Worm (Caenorhabditis elegans) whole organism, L1 larva: Measurements from ENCODE around the gene ger-1.
A peak's percentile ranks its signal among the peaks of the same experiment; 100 is the strongest.

Experiments used
- C04F5.9 ChIP-seq: sonication (generic microtip); optimal IDR thresholded peaks from 2 replicates; lab custom pipeline; 2016; ENCODE audit warnings: missing genetic modification characterization, missing compliant biosample characterization
- C16A3.4 ChIP-seq: fragments of 150-350 bp; optimal IDR thresholded peaks from 2 replicates; lab custom pipeline; 2014; ENCODE audit warnings: missing biosample characterization, missing genetic modification characterization
- Y116A8C.19 ChIP-seq: sonication (generic microtip); optimal IDR thresholded peaks from 2 replicates; lab custom pipeline; 2016; ENCODE audit warnings: missing compliant biosample characterization, missing genetic modification characterization, borderline replicate concordance
- aha-1 ChIP-seq: fragments of 150-350 bp; optimal IDR thresholded peaks from 2 replicates; lab custom pipeline; 2014; ENCODE audit warnings: missing biosample characterization, missing genetic modification characterization
- aly-2 ChIP-seq: fragments of 150-350 bp; optimal IDR thresholded peaks from 2 replicates; lab custom pipeline; 2014; ENCODE audit warnings: missing biosample characterization, missing genetic modification characterization
- ceh-88 ChIP-seq: fragments of 200-800 bp; sonication (Bioruptor generic); IDR thresholded peaks from 2 replicates; pipeline ENCODE4 v1.3.6; 2022; ENCODE audit warnings: missing genetic modification characterization, missing compliant biosample characterization
- ces-1 ChIP-seq: fragments of 150-350 bp; optimal IDR thresholded peaks from 2 replicates; lab custom pipeline; 2014; ENCODE audit warnings: missing biosample characterization, missing genetic modification reagents, missing genetic modification characterization
- dpl-1 ChIP-seq, 3 experiments: fragments of 150-350 bp in 2 of 3; sonication (generic microtip) in 1 of 3; optimal IDR thresholded peaks; 2 replicates each; lab custom pipeline; 2014 to 2017; ENCODE audit warnings: missing biosample characterization in 3 of 3, missing genetic modification characterization in 3 of 3, missing genetic modification reagents in 3 of 3
- egl-27 ChIP-seq, 2 experiments: fragments of 150-350 bp in 1 of 2; sonication (generic microtip); optimal IDR thresholded peaks; 3 replicates each; lab custom pipeline; 2017 to 2018; ENCODE audit warnings: missing biosample characterization in 2 of 2, missing genetic modification characterization in 2 of 2, missing genetic modification reagents in 2 of 2
- fkh-8 ChIP-seq: sonication (generic microtip); optimal IDR thresholded peaks from 2 replicates; lab custom pipeline; 2016; ENCODE audit warnings: mild to moderate bottlenecking, missing genetic modification characterization, missing compliant biosample characterization
- fos-1 ChIP-seq: fragments of 150-350 bp; optimal IDR thresholded peaks from 2 replicates; lab custom pipeline; 2014; ENCODE audit warnings: missing biosample characterization, missing genetic modification characterization
- hlh-4 ChIP-seq: sonication (generic microtip); optimal IDR thresholded peaks from 2 replicates; lab custom pipeline; 2016; ENCODE audit warnings: mild to moderate bottlenecking, missing genetic modification characterization, missing compliant biosample characterization
- hpl-2 ChIP-seq: fragments of 150-350 bp; optimal IDR thresholded peaks from 2 replicates; lab custom pipeline; 2014; ENCODE audit warnings: missing biosample characterization, missing genetic modification reagents, missing genetic modification characterization
- lin-14 ChIP-seq: fragments of 200-800 bp; sonication (Bioruptor generic); optimal IDR thresholded peaks from 2 replicates; lab custom pipeline; 2018; ENCODE audit warnings: mild to moderate bottlenecking, missing genetic modification characterization, moderate library complexity, missing compliant biosample characterization
- lin-35 ChIP-seq, 2 experiments: fragments of 150-350 bp; optimal IDR thresholded peaks; 2 replicates each; lab custom pipeline; 2014; ENCODE audit warnings: missing biosample characterization in 2 of 2, missing genetic modification characterization in 2 of 2, missing genetic modification reagents in 2 of 2
- lin-39 ChIP-seq: fragments of 150-350 bp; optimal IDR thresholded peaks from 2 replicates; lab custom pipeline; 2014; ENCODE audit warnings: missing biosample characterization, missing genetic modification reagents, missing genetic modification characterization
- lir-3 ChIP-seq: sonication (generic microtip); optimal IDR thresholded peaks from 2 replicates; lab custom pipeline; 2016; ENCODE audit warnings: mild to moderate bottlenecking, missing genetic modification characterization, moderate library complexity, missing compliant biosample characterization; ENCODE audit not compliant: poor library complexity
- lsy-2 ChIP-seq, 2 experiments: fragments of 150-350 bp; optimal IDR thresholded peaks; 2 replicates each; lab custom pipeline; 2014; ENCODE audit warnings: missing biosample characterization in 2 of 2, missing genetic modification characterization in 2 of 2
- mep-1 ChIP-seq: fragments of 150-350 bp; optimal IDR thresholded peaks from 2 replicates; lab custom pipeline; 2014; ENCODE audit warnings: missing biosample characterization, missing genetic modification characterization
- nhr-11 ChIP-seq: fragments of 150-350 bp; optimal IDR thresholded peaks from 2 replicates; lab custom pipeline; 2014; ENCODE audit warnings: missing biosample characterization, missing genetic modification characterization
- nhr-12 ChIP-seq: sonication (generic microtip); optimal IDR thresholded peaks from 2 replicates; lab custom pipeline; 2017; ENCODE audit warnings: missing biosample characterization, missing genetic modification characterization
- nhr-20 ChIP-seq: sonication (generic microtip); optimal IDR thresholded peaks from 2 replicates; lab custom pipeline; 2016; ENCODE audit warnings: mild to moderate bottlenecking, missing genetic modification characterization, missing compliant biosample characterization
- nhr-47 ChIP-seq: sonication (generic microtip); optimal IDR thresholded peaks from 2 replicates; lab custom pipeline; 2016; ENCODE audit warnings: mild to moderate bottlenecking, missing genetic modification characterization, moderate library complexity, missing compliant biosample characterization
- nhr-71 ChIP-seq: sonication (generic microtip); optimal IDR thresholded peaks from 2 replicates; lab custom pipeline; 2016; ENCODE audit warnings: mild to moderate bottlenecking, missing genetic modification characterization, moderate library complexity, missing compliant biosample characterization
- nhr-76 ChIP-seq: sonication (generic microtip); optimal IDR thresholded peaks from 2 replicates; lab custom pipeline; 2017; ENCODE audit warnings: missing biosample characterization, missing genetic modification characterization
- nhr-77 ChIP-seq: fragments of 150-350 bp; optimal IDR thresholded peaks from 2 replicates; lab custom pipeline; 2014; ENCODE audit warnings: missing biosample characterization, missing genetic modification characterization
- nhr-85 ChIP-seq: sonication (generic microtip); peaks from one replicate; lab custom pipeline; 2016; ENCODE audit warnings: missing genetic modification characterization, inconsistent platforms, missing compliant biosample characterization
- pax-3 ChIP-seq: fragments of 200-800 bp; sonication (Bioruptor generic); optimal IDR thresholded peaks from 2 replicates; lab custom pipeline; 2018; ENCODE audit warnings: mild to moderate bottlenecking, missing genetic modification characterization, moderate library complexity, missing compliant biosample characterization
- sup-37 ChIP-seq: fragments of 200-800 bp; sonication (Bioruptor generic); optimal IDR thresholded peaks from 2 replicates; lab custom pipeline; 2018; ENCODE audit warnings: mild to moderate bottlenecking, missing genetic modification characterization, missing compliant biosample characterization
- swsn-7 ChIP-seq: sonication (generic microtip); optimal IDR thresholded peaks from 2 replicates; lab custom pipeline; 2016; ENCODE audit warnings: missing genetic modification characterization, missing compliant biosample characterization
- tbx-2 ChIP-seq: sonication (generic microtip); optimal IDR thresholded peaks from 2 replicates; lab custom pipeline; 2016; ENCODE audit warnings: missing genetic modification characterization, missing compliant biosample characterization
- tlp-1 ChIP-seq: fragments of 150-350 bp; optimal IDR thresholded peaks from 2 replicates; lab custom pipeline; 2014; ENCODE audit warnings: missing biosample characterization, missing genetic modification characterization
- unc-30 ChIP-seq: sonication (generic microtip); optimal IDR thresholded peaks from 2 replicates; lab custom pipeline; 2017; ENCODE audit warnings: missing biosample characterization, missing genetic modification characterization
- unc-98 ChIP-seq: fragments of 200-800 bp; sonication (Bioruptor generic); IDR thresholded peaks from 2 replicates; pipeline ENCODE4 v1.3.6; 2022; ENCODE audit warnings: missing genetic modification characterization, missing compliant biosample characterization
- vab-15 ChIP-seq: sonication (generic microtip); optimal IDR thresholded peaks from 2 replicates; lab custom pipeline; 2017; ENCODE audit warnings: missing genotype, mild to moderate bottlenecking, missing genetic modification characterization, missing compliant biosample characterization
- xbp-1 ChIP-seq: sonication (generic microtip); optimal IDR thresholded peaks from 2 replicates; lab custom pipeline; 2016; ENCODE audit warnings: missing genetic modification characterization, missing compliant biosample characterization
- zag-1 ChIP-seq: fragments of 150-350 bp; optimal IDR thresholded peaks from 2 replicates; lab custom pipeline; 2014; ENCODE audit warnings: missing biosample characterization, missing genetic modification characterization
- zip-4 ChIP-seq: fragments of 200-800 bp; sonication (Bioruptor generic); optimal IDR thresholded peaks from 2 replicates; lab custom pipeline; 2018; ENCODE audit warnings: mild to moderate bottlenecking, missing genetic modification characterization, moderate library complexity, missing compliant biosample characterization

ger-1 gene

DNA sequence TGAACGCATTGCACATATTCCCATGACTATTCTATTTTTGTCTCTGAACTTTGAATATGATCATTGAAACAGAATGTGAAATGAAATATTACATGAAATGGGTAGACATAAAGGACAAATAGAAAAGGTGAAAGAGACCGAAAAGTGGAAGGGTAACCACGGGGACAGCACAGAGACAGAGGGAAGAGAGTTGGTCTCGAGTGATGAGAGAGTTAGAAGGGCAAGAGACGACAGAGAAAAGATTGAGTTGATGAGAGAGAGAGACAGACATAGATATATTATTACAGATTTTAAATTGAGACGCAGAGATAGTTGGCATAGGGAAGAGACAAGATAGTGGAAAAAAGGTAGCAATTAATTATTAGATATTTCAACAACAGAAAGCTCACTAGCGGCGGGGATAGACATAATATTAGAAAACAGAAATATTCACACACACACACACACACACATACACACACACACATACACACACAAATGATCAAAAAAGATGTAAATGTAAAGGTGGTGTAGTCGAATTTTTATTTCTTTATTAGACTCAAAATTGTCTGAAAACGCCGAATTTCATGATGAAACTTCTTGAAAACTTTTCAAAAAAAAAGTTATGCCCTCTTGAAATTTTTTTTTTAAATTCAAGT lies 49.5 kb upstream of the ger-1 start (continued):
- peak; percentile 53 for TF ChIP-seq pax-3 (tag; lab: Kevin White, UChicago)
- peak; percentile 86 for TF ChIP-seq fkh-8 (tag; lab: Kevin White, UChicago)
- TF ChIP-seq nhr-12 (tag; lab: Kevin White, UChicago): no peak
- TF ChIP-seq lin-35 (GFP tag; optimal IDR thresholded peaks at IDR 0.05; lab: Kevin White, UChicago): peak; percentile 44 to 73
- peak; percentile 72 for TF ChIP-seq C16A3.4
- no peak for TF ChIP-seq zip-4 (GFP tag; lab: Kevin White, UChicago)
- no peak for TF ChIP-seq unc-30 (tag; lab: Kevin White, UChicago)
- no peak for TF ChIP-seq Y116A8C.19 (tag; lab: Kevin White, UChicago)
- peak; percentile 68 for TF ChIP-seq aly-2 (tag; lab: Kevin White, UChicago)
- TF ChIP-seq nhr-76 (tag; lab: Kevin White, UChicago): no peak
- TF ChIP-seq fos-1 (tag; lab: Kevin White, UChicago): peak; percentile 41
- peak; percentile 74 for TF ChIP-seq nhr-77 (tag; lab: Kevin White, UChicago)
- TF ChIP-seq nhr-85 (tag; lab: Kevin White, UChicago): peak; percentile 95
- TF ChIP-seq sup-37: no peak
- TF ChIP-seq lin-39 (tag; lab: Kevin White, UChicago): peak; percentile 51

DNA sequence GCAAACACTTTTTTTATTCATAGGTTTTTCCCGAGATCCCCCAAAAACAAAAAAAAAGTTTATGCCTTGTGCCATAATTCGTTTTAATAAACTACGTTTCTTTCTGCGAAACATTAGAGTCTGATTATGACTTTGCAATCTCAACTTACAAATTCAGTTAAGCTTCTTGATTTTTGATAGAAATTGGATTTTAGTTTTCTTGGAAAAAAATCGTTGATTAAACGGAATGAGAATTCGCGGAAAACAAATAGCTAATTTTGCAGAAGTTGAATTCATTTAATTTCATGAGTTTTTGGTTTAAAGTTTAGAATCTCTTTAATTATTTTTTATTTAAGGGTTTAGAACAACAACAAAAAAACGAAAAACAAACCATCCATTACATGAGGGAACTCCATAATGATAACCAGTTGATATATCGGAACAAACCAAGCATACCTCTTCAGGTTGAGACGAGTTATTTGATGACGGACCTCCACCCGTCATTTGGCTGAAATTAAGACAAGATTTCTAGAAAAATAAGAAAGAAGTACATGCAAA lies 47.7 kb upstream of the ger-1 start, which contains the start of gene nhr-10:
Gene nhr-10 (minus strand): TSS at position 487 of the 537 bp plus-strand sequence.
- TF ChIP-seq nhr-20 (tag; lab: Kevin White, UChicago) (peak; percentile 0), tbx-2 (no peak), nhr-47 (peak; percentile 74), lin-14 (GFP tag; lab: Kevin White, UChicago) (peak; percentile 40), zag-1 (tag; lab: Kevin White, UChicago) (no peak), nhr-11 (tag; lab: Kevin White, UChicago) (peak; percentile 48), swsn-7 (tag; lab: Kevin White, UChicago) (peak; percentile 41), fkh-8 (tag; lab: Kevin White, UChicago) (peak; percentile 71), lir-3 (tag; lab: Kevin White, UChicago) (no peak), nhr-71 (tag; lab: Kevin White, UChicago) (peak; percentile 74), lsy-2 (tag; optimal IDR thresholded peaks at IDR 0.05; lab: Kevin White, UChicago) (peak in 1 of 2 experiments; percentile 46)

DNA sequence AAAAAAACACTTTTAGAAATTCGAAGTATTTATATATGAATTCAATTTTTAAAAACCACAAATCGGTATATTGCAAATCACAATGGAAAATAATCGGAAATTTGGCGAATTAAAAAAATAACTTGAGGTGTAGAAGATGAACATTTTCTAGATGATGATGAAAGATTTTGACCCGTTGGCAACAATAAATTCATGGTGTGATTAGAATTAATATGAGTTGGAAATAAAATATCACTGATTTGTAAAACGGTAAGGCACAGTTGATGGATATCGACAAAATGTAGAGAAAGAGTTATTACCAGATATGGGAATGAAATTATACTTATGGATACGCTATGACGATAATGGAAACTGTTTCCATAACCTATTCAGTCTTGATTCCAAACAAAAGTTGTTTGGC lies 45.0 kb upstream of the ger-1 start:
- TF ChIP-seq fos-1 (tag; lab: Kevin White, UChicago): no peak

DNA sequence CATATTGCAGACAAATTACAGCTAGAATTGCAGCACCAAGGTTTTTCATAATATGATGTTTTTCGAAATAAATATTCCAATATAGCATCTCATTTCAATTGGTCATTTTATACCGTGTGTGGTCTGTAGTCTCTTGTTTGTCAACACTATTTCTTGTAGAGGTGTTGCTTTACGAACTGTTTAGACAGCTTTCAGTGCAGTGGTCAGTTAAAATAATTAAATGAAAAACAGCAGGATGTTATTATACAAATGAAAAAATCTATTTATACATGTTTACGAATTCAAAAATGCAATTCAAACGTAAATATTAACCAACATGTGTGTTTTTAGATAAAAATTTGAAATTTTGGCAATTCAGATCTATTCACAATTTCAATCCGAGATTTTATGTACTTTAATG lies 44.5 kb upstream of the ger-1 start, which contains the start of gene B0280.7:
Gene B0280.7 (minus strand): TSS at position 101 of the 400 bp plus-strand sequence.
- no peak for TF ChIP-seq ces-1 (GFP tag; lab: Kevin White, UChicago)
- TF ChIP-seq egl-27 (tag; optimal IDR thresholded peaks at IDR 0.05; lab: Kevin White, UChicago): no peak
- TF ChIP-seq xbp-1 (tag; lab: Kevin White, UChicago): no peak
- TF ChIP-seq hpl-2 (GFP tag; lab: Kevin White, UChicago): no peak
- no peak for TF ChIP-seq Y116A8C.19 (tag; lab: Kevin White, UChicago)
- no peak for TF ChIP-seq C04F5.9 (tag; lab: Kevin White, UChicago)
- TF ChIP-seq lin-35 (GFP tag; optimal IDR thresholded peaks at IDR 0.05; lab: Kevin White, UChicago): no peak
- no peak for TF ChIP-seq aha-1 (tag; lab: Kevin White, UChicago)
- TF ChIP-seq ceh-88: no peak
- no peak for TF ChIP-seq unc-98 (GFP tag; lab: Robert Waterston, UW)
- TF ChIP-seq hlh-4 (tag; lab: Kevin White, UChicago): no peak
- TF ChIP-seq nhr-47: no peak
- no peak for TF ChIP-seq nhr-20 (tag; lab: Kevin White, UChicago)
- no peak for TF ChIP-seq vab-15 (tag; lab: Kevin White, UChicago)
- no peak for TF ChIP-seq nhr-77 (tag; lab: Kevin White, UChicago)
- TF ChIP-seq mep-1 (tag; lab: Kevin White, UChicago): no peak
- no peak for TF ChIP-seq dpl-1 (GFP tag; optimal IDR thresholded peaks at IDR 0.05; lab: Kevin White, UChicago)
- no peak for TF ChIP-seq aly-2 (tag; lab: Kevin White, UChicago)
- TF ChIP-seq nhr-12 (tag; lab: Kevin White, UChicago): no peak
- TF ChIP-seq tlp-1 (tag; lab: Kevin White, UChicago): no peak
